Worm (Caenorhabditis elegans): ENCODE results near the gene F59B1.10.

DNA sequence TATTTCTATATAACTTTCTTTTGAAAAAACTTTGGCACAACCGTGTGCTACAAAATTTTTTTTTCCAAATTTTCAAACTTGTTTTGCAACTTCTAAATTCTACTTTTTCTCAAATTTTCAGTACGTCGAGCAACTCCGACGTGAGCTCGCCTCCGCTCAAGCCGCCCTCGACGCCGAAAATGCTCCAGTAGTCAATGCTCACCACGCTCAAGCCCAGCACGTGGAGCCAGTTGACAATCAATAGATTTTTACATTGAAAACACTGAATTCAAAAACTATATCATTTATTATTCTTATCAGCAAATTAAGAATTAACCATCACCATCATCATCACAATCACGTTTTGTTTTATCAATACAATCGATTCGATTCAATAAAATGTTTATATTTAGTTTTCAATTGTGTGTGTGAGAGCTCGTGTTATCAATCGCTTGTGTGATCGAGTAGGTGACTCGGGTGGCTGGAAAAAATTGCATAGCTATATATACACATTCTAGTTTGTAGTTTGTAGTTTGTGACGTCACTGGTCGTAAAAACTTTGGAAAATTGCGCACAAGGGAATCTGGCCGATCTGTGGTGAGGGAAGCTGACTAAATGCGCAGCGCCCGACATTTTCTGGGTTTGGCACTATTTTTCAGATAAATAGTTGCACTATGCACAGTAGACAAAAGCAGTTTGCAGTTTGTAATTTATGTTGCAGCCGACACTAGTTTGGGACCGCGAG is 13.3 kb downstream of the F59B1.10 start:
- no peak for TF ChIP-seq lin-13 (GFP tag; optimal IDR thresholded peaks at IDR 0.05)
- TF ChIP-seq ztf-4 (tag; optimal IDR thresholded peaks at IDR 0.05), result no peak
- TF ChIP-seq aly-2 (tag; optimal IDR thresholded peaks at IDR 0.05), result no peak
- no peak for TF ChIP-seq unc-130 (tag; optimal IDR thresholded peaks at IDR 0.05)
- TF ChIP-seq elt-2 (tag; optimal IDR thresholded peaks at IDR 0.05), result peak; percentile 92
- no peak for TF ChIP-seq ztf-11 (tag; optimal IDR thresholded peaks at IDR 0.05)
- TF ChIP-seq nhr-28 (tag; optimal IDR thresholded peaks at IDR 0.05), result no peak
- no peak for TF ChIP-seq dpl-1 (GFP tag; optimal IDR thresholded peaks at IDR 0.05)
- TF ChIP-seq egl-27 (tag; optimal IDR thresholded peaks at IDR 0.05), result no peak
- no peak for TF ChIP-seq elt-3 (tag; optimal IDR thresholded peaks at IDR 0.05)
- no peak for TF ChIP-seq fos-1 (tag; optimal IDR thresholded peaks at IDR 0.05)

All from whole organism, L1 larva.